Fruit fly (Drosophila melanogaster): Measurements from ENCODE around the gene Pglym78.
A peak's percentile ranks its signal among the peaks of the same experiment; 100 is the strongest.

Gene Pglym78

DNA sequence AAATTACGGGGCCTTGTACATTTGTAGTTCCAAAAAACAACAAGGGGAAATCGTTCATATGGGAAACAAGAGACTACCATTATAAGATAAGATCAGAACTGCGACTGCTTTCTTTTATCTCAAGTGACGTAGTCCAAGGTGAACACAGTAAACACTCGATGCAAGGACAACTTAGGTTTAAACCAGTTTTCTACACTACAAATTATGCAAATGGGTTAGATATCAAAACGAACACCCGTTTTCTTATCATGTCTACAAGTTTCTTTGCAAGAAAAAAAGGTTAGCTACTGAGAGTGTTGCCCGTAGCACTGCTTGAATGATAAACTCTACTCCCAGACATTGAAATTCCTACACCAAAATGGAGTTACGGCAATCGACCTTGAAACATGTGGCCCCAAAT, 23.9 kb upstream of the Pglym78 start (continued):
- TF ChIP-seq Sin3A (optimal IDR thresholded peaks at IDR 0.05) = no peak
- no peak for TF ChIP-seq BEAF-32 (GFP tag; optimal IDR thresholded peaks at IDR 0.05)
- no peak for TF ChIP-seq Stat92E (GFP tag; optimal IDR thresholded peaks at IDR 0.05)
- TF ChIP-seq CG12219 (GFP tag; optimal IDR thresholded peaks at IDR 0.05) = peak; percentile 65
- TF ChIP-seq bsh (GFP tag; optimal IDR thresholded peaks at IDR 0.05) = peak in 1 of 2 experiments; percentile 74
- TF ChIP-seq lilli (GFP tag; optimal IDR thresholded peaks at IDR 0.05) = peak; percentile 71
- no peak for TF ChIP-seq Neu2 (GFP tag; optimal IDR thresholded peaks at IDR 0.05; ENCODE audit: borderline replicate concordance)
- TF ChIP-seq p53 (GFP tag; optimal IDR thresholded peaks at IDR 0.05) = no peak
- peak; percentile 32 for TF ChIP-seq salm (tag; optimal IDR thresholded peaks at IDR 0.05)
- TF ChIP-seq CG8281 (tag; optimal IDR thresholded peaks at IDR 0.05) = peak; percentile 5
- TF ChIP-seq Six4 (GFP tag; optimal IDR thresholded peaks at IDR 0.05) = peak; percentile 48
- peak; percentile 7 for TF ChIP-seq CG15696 (tag; optimal IDR thresholded peaks at IDR 0.05)
- peak; percentile 25 for TF ChIP-seq CG33213 (GFP tag; optimal IDR thresholded peaks at IDR 0.05)
- peak; percentile 3 for TF ChIP-seq CG18619 (GFP tag; optimal IDR thresholded peaks at IDR 0.05)
- TF ChIP-seq Sry-δ (GFP tag; optimal IDR thresholded peaks at IDR 0.05) = peak; percentile 14
- TF ChIP-seq Fer3 (tag; optimal IDR thresholded peaks at IDR 0.05) = peak; percentile 69
- no peak for TF ChIP-seq ato (GFP tag; IDR thresholded peaks at IDR 0.05; ENCODE audit: partially characterized antibody)
- peak in 1 of 3 experiments; percentile 34 for TF ChIP-seq lola (GFP tag; optimal IDR thresholded peaks at IDR 0.05)
- peak; percentile 41; the same call in 1 of the 2 replicates for TF ChIP-seq gt (GFP tag; IDR thresholded peaks at IDR 0.05)
- TF ChIP-seq Bgb (GFP tag; IDR thresholded peaks at IDR 0.05; ENCODE audit: partially characterized antibody) = no peak
- peak; percentile 58; the same call in 1 of the 2 replicates for TF ChIP-seq Ada2b (GFP tag; IDR thresholded peaks at IDR 0.05)
- TF ChIP-seq CG18476 (GFP tag; optimal IDR thresholded peaks at IDR 0.05) = no peak
- peak; percentile 34 for TF ChIP-seq CG1529 (GFP tag; optimal IDR thresholded peaks at IDR 0.05)
- TF ChIP-seq CG11696 (GFP tag; IDR thresholded peaks at IDR 0.05) = 0 out of 2 replicates have a peak, but pooled peaks have one; percentile 20
- peak; percentile 46 for TF ChIP-seq maf-S (GFP tag; optimal IDR thresholded peaks at IDR 0.05)
- no peak for TF ChIP-seq hbn (GFP tag; IDR thresholded peaks at IDR 0.05; ENCODE audit: partially characterized antibody)
- peak; percentile 53 for TF ChIP-seq Abd-B (GFP tag; optimal IDR thresholded peaks at IDR 0.05)
- no peak for TF ChIP-seq gfzf (GFP tag; optimal IDR thresholded peaks at IDR 0.05)
- TF ChIP-seq dpn (GFP tag; optimal IDR thresholded peaks at IDR 0.05) = peak; percentile 48 to 69
- no peak for TF ChIP-seq CrebB (tag; optimal IDR thresholded peaks at IDR 0.05)
- TF ChIP-seq Nf-YC (tag; optimal IDR thresholded peaks at IDR 0.05) = no peak
- TF ChIP-seq Sox100B (GFP tag; optimal IDR thresholded peaks at IDR 0.05) = peak; percentile 24
- TF ChIP-seq CG32532 (GFP tag; IDR thresholded peaks at IDR 0.05) = peak; percentile 78
- peak; percentile 52; the same call in 1 of the 2 replicates for TF ChIP-seq Taf1 (GFP tag; IDR thresholded peaks at IDR 0.05)
- TF ChIP-seq Adf1 (GFP tag; IDR thresholded peaks at IDR 0.05) = no peak
- TF ChIP-seq CG2202 (tag; optimal IDR thresholded peaks at IDR 0.05) = no peak
- peak; percentile 44; the same call in 1 of the 3 replicates for TF ChIP-seq sr (GFP tag; IDR thresholded peaks at IDR 0.05)
- TF ChIP-seq CG17385 (GFP tag; optimal IDR thresholded peaks at IDR 0.05) = peak; percentile 51
- no peak for TF ChIP-seq Hr78 (GFP tag; optimal IDR thresholded peaks at IDR 0.05)
- peak; percentile 7 for TF ChIP-seq CG6254 (GFP tag; optimal IDR thresholded peaks at IDR 0.05)
- TF ChIP-seq pan (optimal IDR thresholded peaks at IDR 0.05) = no peak
- TF ChIP-seq pan (GFP tag; optimal IDR thresholded peaks at IDR 0.05 in 1 of 2, IDR thresholded peaks at IDR 0.05 in 1 of 2) = peak in 1 of 2 experiments; percentile 76
- TF ChIP-seq fru (optimal IDR thresholded peaks at IDR 0.05) = no peak
- no peak for TF ChIP-seq D (optimal IDR thresholded peaks at IDR 0.05)
- peak; percentile 52 for TF ChIP-seq D (GFP tag; optimal IDR thresholded peaks at IDR 0.05)
- TF ChIP-seq dan (GFP tag; IDR thresholded peaks at IDR 0.05) = peak; percentile 66
- peak; percentile 64 for TF ChIP-seq Xbp1 (GFP tag; optimal IDR thresholded peaks at IDR 0.05)
- TF ChIP-seq tx (GFP tag; optimal IDR thresholded peaks at IDR 0.05) = peak; percentile 10
- no peak for TF ChIP-seq tup (GFP tag; optimal IDR thresholded peaks at IDR 0.05)
- no peak for TF ChIP-seq CG4328 (GFP tag; optimal IDR thresholded peaks at IDR 0.05)

All from whole organism, embryonic.